Worm (Caenorhabditis elegans) whole organism, L1 larva: ENCODE results near the gene hpx-2.

Source experiments
- alr-1 ChIP-seq: fragments of 200-800 bp; sonication (Bioruptor generic); optimal IDR thresholded peaks from 2 replicates; lab custom pipeline; 2018; ENCODE audit warnings: borderline replicate concordance, mild to moderate bottlenecking, missing genetic modification characterization, missing compliant biosample characterization
- ama-1 ChIP-seq: fragments of 150-350 bp; optimal IDR thresholded peaks from 2 replicates; lab custom pipeline; 2014
- ceh-88 ChIP-seq: fragments of 200-800 bp; sonication (Bioruptor generic); IDR thresholded peaks from 2 replicates; pipeline ENCODE4 v1.3.6; 2022; ENCODE audit warnings: missing genetic modification characterization, missing compliant biosample characterization
- ces-1 ChIP-seq: fragments of 150-350 bp; optimal IDR thresholded peaks from 2 replicates; lab custom pipeline; 2014; ENCODE audit warnings: missing biosample characterization, missing genetic modification reagents, missing genetic modification characterization
- lin-15B ChIP-seq: fragments of 150-350 bp; sonication (generic microtip); optimal IDR thresholded peaks from 3 replicates; lab custom pipeline; 2014; ENCODE audit warnings: missing biosample characterization, missing genetic modification characterization
- lsy-2 ChIP-seq, 2 experiments: fragments of 150-350 bp; optimal IDR thresholded peaks; 2 replicates each; lab custom pipeline; 2014; ENCODE audit warnings: missing biosample characterization in 2 of 2, missing genetic modification characterization in 2 of 2
- mdl-1 ChIP-seq, 2 experiments: fragments of 150-350 bp; optimal IDR thresholded peaks; 2 replicates each; lab custom pipeline; 2014 to 2017; ENCODE audit warnings: missing biosample characterization in 2 of 2, missing genetic modification characterization in 2 of 2, inconsistent platforms in 1 of 2
- nhr-11 ChIP-seq: fragments of 150-350 bp; optimal IDR thresholded peaks from 2 replicates; lab custom pipeline; 2014; ENCODE audit warnings: missing biosample characterization, missing genetic modification characterization
- nhr-12 ChIP-seq: sonication (generic microtip); optimal IDR thresholded peaks from 2 replicates; lab custom pipeline; 2017; ENCODE audit warnings: missing biosample characterization, missing genetic modification characterization
- nhr-84 ChIP-seq: sonication (generic microtip); optimal IDR thresholded peaks from 2 replicates; lab custom pipeline; 2017; ENCODE audit warnings: missing biosample characterization, missing genetic modification characterization
- nhr-90 ChIP-seq: sonication (generic microtip); optimal IDR thresholded peaks from 2 replicates; lab custom pipeline; 2016; ENCODE audit warnings: mild to moderate bottlenecking, missing genetic modification characterization, missing compliant biosample characterization; ENCODE audit not compliant: poor library complexity
- pag-3 ChIP-seq: sonication (generic microtip); optimal IDR thresholded peaks from 2 replicates; lab custom pipeline; 2017; ENCODE audit warnings: missing genetic modification characterization, mild to moderate bottlenecking, missing compliant biosample characterization, antibody characterized with exemption, borderline replicate concordance; ENCODE audit not compliant: insufficient read depth
- unc-130 ChIP-seq: fragments of 150-350 bp; optimal IDR thresholded peaks from 2 replicates; lab custom pipeline; 2017; ENCODE audit warnings: missing biosample characterization, missing genetic modification characterization, inconsistent platforms

ce11 chrV:13899213-13899612, 48.9 kb downstream of the hpx-2 start, which contains the start of gene oac-3:
- TF ChIP-seq pag-3 (tag; lab: Kevin White, UChicago), result no peak
- TF ChIP-seq ceh-88 (GFP tag; lab: Robert Waterston, UW), result no peak
- no peak for TF ChIP-seq alr-1 (tag; lab: Kevin White, UChicago)
- no peak for TF ChIP-seq unc-130 (tag; lab: Kevin White, UChicago)
- TF ChIP-seq nhr-12, result no peak
- TF ChIP-seq ces-1 (GFP tag; lab: Kevin White, UChicago), result no peak
- TF ChIP-seq lsy-2 (tag; optimal IDR thresholded peaks at IDR 0.05; lab: Kevin White, UChicago), result no peak
- TF ChIP-seq nhr-84, result no peak
- no peak for TF ChIP-seq nhr-90 (tag; lab: Kevin White, UChicago)
- TF ChIP-seq mdl-1 (tag; optimal IDR thresholded peaks at IDR 0.05; lab: Kevin White, UChicago), result no peak
- TF ChIP-seq lin-15B (tag; lab: Kevin White, UChicago), result no peak
- no peak for TF ChIP-seq nhr-11 (tag; lab: Kevin White, UChicago)
- no peak for TF ChIP-seq ama-1 (lab: Kevin White, UChicago)
